Fruit fly (Drosophila melanogaster) whole organism, embryonic: ENCODE measurements around the gene toy.
A peak's percentile ranks its signal among the peaks of the same experiment; 100 is the strongest.

Experiments
- BEAF-32 ChIP-seq: fragments of 200-800 bp; sonication (Bioruptor generic); optimal IDR thresholded peaks from 3 replicates; lab custom pipeline; 2017; ENCODE audit warnings: missing biosample characterization, missing genetic modification characterization, mild to moderate bottlenecking, moderate library complexity, missing genetic modification reagents
- Bgb ChIP-seq: fragments of 200-800 bp; sonication (Bioruptor generic); IDR thresholded peaks from 2 replicates; pipeline ENCODE4 v1.3.6; 2022; ENCODE audit warnings: missing biosample characterization, missing genetic modification characterization; ENCODE audit not compliant: partially characterized antibody
- CG1024 ChIP-seq: fragments of 200-800 bp; sonication (Bioruptor generic); IDR thresholded peaks from 2 replicates; pipeline ENCODE4 v1.3.6; 2022; ENCODE audit warnings: missing biosample characterization, missing genetic modification characterization
- CG10267 ChIP-seq: fragments of 200-800 bp; sonication (Bioruptor generic); optimal IDR thresholded peaks from 2 replicates; lab custom pipeline; 2018; ENCODE audit warnings: missing biosample characterization, mild to moderate bottlenecking, missing genetic modification characterization, moderate library complexity
- CG10431 ChIP-seq: fragments of 200-800 bp; sonication (Bioruptor generic); optimal IDR thresholded peaks from 3 replicates; lab custom pipeline; 2018; ENCODE audit warnings: missing biosample characterization, mild to moderate bottlenecking, missing genetic modification characterization
- CG11723 ChIP-seq: fragments of 200-800 bp; sonication (Bioruptor generic); optimal IDR thresholded peaks from 2 replicates; lab custom pipeline; 2017; ENCODE audit warnings: missing biosample characterization, mild to moderate bottlenecking, missing genetic modification characterization
- CG12659 ChIP-seq: fragments of 200-800 bp; sonication (Bioruptor generic); optimal IDR thresholded peaks from 3 replicates; lab custom pipeline; 2017; ENCODE audit warnings: mild to moderate bottlenecking, missing biosample characterization, missing genetic modification reagents, missing genetic modification characterization
- CG12942 ChIP-seq: fragments of 200-800 bp; sonication (Bioruptor generic); optimal IDR thresholded peaks from 3 replicates; lab custom pipeline; 2016; ENCODE audit warnings: missing biosample characterization, missing genetic modification characterization
- CG13424 ChIP-seq: fragments of 200-800 bp; sonication (Bioruptor generic); optimal IDR thresholded peaks from 2 replicates; lab custom pipeline; 2019; ENCODE audit warnings: missing biosample characterization, mild to moderate bottlenecking, missing genetic modification characterization, moderate library complexity
- CG14441 ChIP-seq: fragments of 200-800 bp; sonication (Bioruptor generic); IDR thresholded peaks from 2 replicates; pipeline ENCODE4 v1.3.6; 2022; ENCODE audit warnings: missing biosample characterization, missing genetic modification characterization
- CG14710 ChIP-seq: fragments of 200-800 bp; sonication (Bioruptor generic); optimal IDR thresholded peaks from 3 replicates; lab custom pipeline; 2019; ENCODE audit warnings: missing biosample characterization, mild to moderate bottlenecking, missing genetic modification characterization, moderate library complexity
- CG15696 ChIP-seq: fragments of 200-800 bp; sonication (Bioruptor generic); optimal IDR thresholded peaks from 2 replicates; lab custom pipeline; 2019; ENCODE audit warnings: missing biosample characterization, mild to moderate bottlenecking, missing genetic modification characterization, moderate library complexity
- CG2116 ChIP-seq: fragments of 200-800 bp; sonication (Bioruptor generic); optimal IDR thresholded peaks from 3 replicates; lab custom pipeline; 2018; ENCODE audit warnings: missing biosample characterization, mild to moderate bottlenecking, missing genetic modification characterization
- CG2120 ChIP-seq: fragments of 200-800 bp; sonication (Bioruptor generic); optimal IDR thresholded peaks from 3 replicates; lab custom pipeline; 2016; ENCODE audit warnings: missing biosample characterization, missing genetic modification characterization
- CG2199 ChIP-seq: fragments of 200-800 bp; sonication (Bioruptor generic); IDR thresholded peaks from 3 replicates; pipeline ENCODE4 v1.3.6; 2022; ENCODE audit warnings: missing biosample characterization, missing genetic modification characterization
- CG30020 ChIP-seq: fragments of 200-800 bp; optimal IDR thresholded peaks from 2 replicates; lab custom pipeline; 2019; ENCODE audit warnings: missing biosample characterization, mild to moderate bottlenecking, missing genetic modification characterization, moderate library complexity
- CG31388 ChIP-seq: fragments of 200-800 bp; sonication (Bioruptor generic); optimal IDR thresholded peaks from 2 replicates; lab custom pipeline; 2016; ENCODE audit warnings: missing biosample characterization, missing genetic modification characterization
- CG33213 ChIP-seq: fragments of 200-800 bp; sonication (Bioruptor generic); optimal IDR thresholded peaks from 3 replicates; lab custom pipeline; 2016; ENCODE audit warnings: missing biosample characterization, missing genetic modification characterization
- CG33557 ChIP-seq: fragments of 200-800 bp; sonication (Bioruptor generic); optimal IDR thresholded peaks from 2 replicates; lab custom pipeline; 2019; ENCODE audit warnings: missing biosample characterization, mild to moderate bottlenecking, missing genetic modification characterization, moderate library complexity
- CG34422 ChIP-seq: fragments of 200-800 bp; sonication (Bioruptor generic); IDR thresholded peaks from 3 replicates; pipeline ENCODE4 v1.3.6; 2022; ENCODE audit warnings: missing biosample characterization, missing genetic modification characterization
- CG3995 ChIP-seq: fragments of 200-800 bp; sonication (Bioruptor generic); optimal IDR thresholded peaks from 3 replicates; lab custom pipeline; 2016; ENCODE audit warnings: missing biosample characterization, missing genetic modification characterization
- CG4617 ChIP-seq: fragments of 200-800 bp; sonication (Bioruptor generic); optimal IDR thresholded peaks from 3 replicates; lab custom pipeline; 2016; ENCODE audit warnings: missing biosample characterization, missing genetic modification characterization, borderline replicate concordance
- CG7357 ChIP-seq: fragments of 200-800 bp; sonication (Bioruptor generic); IDR thresholded peaks from 3 replicates; pipeline ENCODE4 v1.3.6; 2022; ENCODE audit warnings: missing biosample characterization, missing genetic modification characterization
- CG7987 ChIP-seq: fragments of 200-800 bp; sonication (Bioruptor generic); optimal IDR thresholded peaks from 2 replicates; lab custom pipeline; 2018; ENCODE audit warnings: missing biosample characterization, mild to moderate bottlenecking, missing genetic modification characterization, moderate library complexity
- CG8089 ChIP-seq: fragments of 200-800 bp; sonication (Bioruptor generic); optimal IDR thresholded peaks from 3 replicates; lab custom pipeline; 2016; ENCODE audit warnings: missing biosample characterization, missing genetic modification characterization
- CHES-1-like ChIP-seq: fragments of 200-800 bp; sonication (Bioruptor generic); optimal IDR thresholded peaks from 2 replicates; lab custom pipeline; 2016; ENCODE audit warnings: missing biosample characterization, missing genetic modification characterization
- D19B ChIP-seq: fragments of 200-800 bp; sonication (Bioruptor generic); optimal IDR thresholded peaks from 2 replicates; lab custom pipeline; 2017; ENCODE audit warnings: missing biosample characterization, mild to moderate bottlenecking, missing genetic modification characterization
- Ets97D ChIP-seq: fragments of 200-800 bp; sonication (Bioruptor generic); optimal IDR thresholded peaks from 3 replicates; lab custom pipeline; 2016; ENCODE audit warnings: missing biosample characterization, missing genetic modification characterization
- HmgZ ChIP-seq: fragments of 200-800 bp; sonication (Bioruptor generic); optimal IDR thresholded peaks from 2 replicates; lab custom pipeline; 2018; ENCODE audit warnings: missing biosample characterization, mild to moderate bottlenecking, missing genetic modification characterization
- Hr3 ChIP-seq: fragments of 200-800 bp; sonication (Bioruptor generic); optimal IDR thresholded peaks from 3 replicates; lab custom pipeline; 2016; ENCODE audit warnings: missing biosample characterization, missing genetic modification characterization
- Lhr ChIP-seq: fragments of 200-800 bp; sonication (Bioruptor generic); optimal IDR thresholded peaks from 3 replicates; lab custom pipeline; 2017; ENCODE audit warnings: mild to moderate bottlenecking, missing biosample characterization, missing genetic modification reagents, missing genetic modification characterization
- MESR4 ChIP-seq: fragments of 200-800 bp; sonication (Bioruptor generic); optimal IDR thresholded peaks from 2 replicates; lab custom pipeline; 2018; ENCODE audit warnings: missing biosample characterization, mild to moderate bottlenecking, missing genetic modification characterization, moderate library complexity
- Oaz ChIP-seq: fragments of 200-800 bp; sonication (Bioruptor generic); IDR thresholded peaks from 2 replicates; pipeline ENCODE4 v1.3.6; 2022; ENCODE audit warnings: missing biosample characterization, missing genetic modification characterization
- Sry-δ ChIP-seq: fragments of 200-800 bp; sonication (Bioruptor generic); optimal IDR thresholded peaks from 2 replicates; lab custom pipeline; 2016; ENCODE audit warnings: missing biosample characterization, missing genetic modification characterization
- Xbp1 ChIP-seq: fragments of 200-800 bp; sonication (Bioruptor generic); optimal IDR thresholded peaks from 3 replicates; lab custom pipeline; 2016; ENCODE audit warnings: missing biosample characterization, mild to moderate bottlenecking, missing genetic modification characterization
- YL-1 ChIP-seq: fragments of 200-800 bp; sonication (Bioruptor generic); optimal IDR thresholded peaks from 3 replicates; lab custom pipeline; 2017; ENCODE audit warnings: missing biosample characterization, mild to moderate bottlenecking, missing genetic modification characterization
- dm ChIP-seq: fragments of 200-800 bp; sonication (Bioruptor generic); optimal IDR thresholded peaks from 3 replicates; lab custom pipeline; 2016; ENCODE audit warnings: missing biosample characterization, missing genetic modification characterization
- fu2 ChIP-seq: fragments of 200-800 bp; sonication (Bioruptor generic); optimal IDR thresholded peaks from 2 replicates; lab custom pipeline; 2016; ENCODE audit warnings: missing biosample characterization, missing genetic modification characterization
- gsb-n ChIP-seq: fragments of 200-800 bp; sonication (Bioruptor generic); optimal IDR thresholded peaks from 3 replicates; lab custom pipeline; 2018; ENCODE audit warnings: missing biosample characterization, mild to moderate bottlenecking, missing genetic modification characterization
- ken ChIP-seq: fragments of 200-800 bp; sonication (Bioruptor generic); IDR thresholded peaks from 3 replicates; pipeline ENCODE4 v1.3.6; 2022; ENCODE audit warnings: missing biosample characterization, missing genetic modification characterization
- lilli ChIP-seq: fragments of 200-800 bp; sonication (Bioruptor generic); optimal IDR thresholded peaks from 3 replicates; lab custom pipeline; 2016; ENCODE audit warnings: missing biosample characterization, missing genetic modification characterization
- lola ChIP-seq, 3 experiments: fragments of >200 bp in 2 of 3; fragments of 200-800 bp in 1 of 3; sonication (Bioruptor generic) in 1 of 3; optimal IDR thresholded peaks; 2 replicates each; lab custom pipeline; 2017 to 2019; ENCODE audit warnings: missing biosample characterization in 3 of 3, missing genetic modification characterization in 3 of 3, mild to moderate bottlenecking in 1 of 3, moderate library complexity in 1 of 3
- p53 ChIP-seq: fragments of 200-800 bp; sonication (Bioruptor generic); optimal IDR thresholded peaks from 2 replicates; lab custom pipeline; 2016; ENCODE audit warnings: missing biosample characterization, missing genetic modification characterization
- pfk ChIP-seq: fragments of 200-800 bp; sonication (Bioruptor generic); optimal IDR thresholded peaks from 2 replicates; lab custom pipeline; 2018; ENCODE audit warnings: missing biosample characterization, mild to moderate bottlenecking, missing genetic modification characterization, moderate library complexity
- row ChIP-seq: fragments of 200-800 bp; sonication (Bioruptor generic); IDR thresholded peaks from 3 replicates; pipeline ENCODE4 v1.3.6; 2022; ENCODE audit warnings: missing biosample characterization, missing genetic modification characterization
- ssp ChIP-seq: fragments of 200-800 bp; sonication (Bioruptor generic); IDR thresholded peaks from 2 replicates; pipeline ENCODE4 v1.3.6; 2022; ENCODE audit warnings: missing biosample characterization, missing genetic modification characterization
- stwl ChIP-seq: fragments of 200-800 bp; sonication (Bioruptor generic); optimal IDR thresholded peaks from 3 replicates; lab custom pipeline; 2018; ENCODE audit warnings: missing biosample characterization, mild to moderate bottlenecking, missing genetic modification characterization, moderate library complexity
- tna ChIP-seq: fragments of 200-800 bp; sonication (Bioruptor generic); IDR thresholded peaks from 2 replicates; pipeline ENCODE4 v1.3.6; 2022; ENCODE audit warnings: missing biosample characterization, missing genetic modification characterization; ENCODE audit not compliant: partially characterized antibody
- trem ChIP-seq: fragments of 200-800 bp; optimal IDR thresholded peaks from 3 replicates; lab custom pipeline; 2019; ENCODE audit warnings: missing biosample characterization, mild to moderate bottlenecking, missing genetic modification characterization, moderate library complexity
- zen ChIP-seq: fragments of 200-800 bp; sonication (Bioruptor generic); optimal IDR thresholded peaks from 3 replicates; lab custom pipeline; 2018; ENCODE audit warnings: missing biosample characterization, mild to moderate bottlenecking, missing genetic modification characterization, moderate library complexity

toy gene

dm6 chr4:1051271-1051670 lies 61.7 kb downstream of the toy start (continued):
- TF ChIP-seq CG30020 (tag; lab: Kevin White, UChicago) (peak; percentile 100), CG2120 (GFP tag; lab: Kevin White, UChicago) (peak; percentile 17), gsb-n (no peak), CG1024 (GFP tag; lab: Robert Waterston, UW) (peak; percentile 99), Bgb (GFP tag; lab: Robert Waterston, UW) (peak; percentile 25; the same call in 1 of the 2 replicates), lola (GFP tag; optimal IDR thresholded peaks at IDR 0.05; lab: Kevin White, UChicago) (peak in 1 of 3 experiments; percentile 24), MESR4 (GFP tag; lab: Kevin White, UChicago) (peak; percentile 64), CG14710 (tag; lab: Kevin White, UChicago) (peak; percentile 63), CG8089 (GFP tag; lab: Kevin White, UChicago) (peak; percentile 82), p53 (GFP tag; lab: Kevin White, UChicago) (peak; percentile 60), CG11723 (GFP tag; lab: Kevin White, UChicago) (peak; percentile 99), Oaz (GFP tag; lab: Robert Waterston, UW) (no peak), ken (GFP tag; lab: Robert Waterston, UW) (no peak), CG2199 (GFP tag; lab: Robert Waterston, UW) (peak; percentile 93), Ets97D (peak; percentile 65), CG10267 (peak; percentile 16), pfk (GFP tag; lab: Kevin White, UChicago) (peak; percentile 82), ssp (GFP tag; lab: Robert Waterston, UW) (peak; percentile 97), HmgZ (tag; lab: Kevin White, UChicago) (peak; percentile 50), CG12659 (GFP tag; lab: Kevin White, UChicago) (peak; percentile 59), tna (peak; percentile 32; the same call in 1 of the 2 replicates), Xbp1 (peak; percentile 17), fu2 (peak; percentile 8), BEAF-32 (peak; percentile 65), trem (peak; percentile 28), CG4617 (GFP tag; lab: Kevin White, UChicago) (peak; percentile 74), CG15696 (tag; lab: Kevin White, UChicago) (peak; percentile 0), Sry-δ (peak; percentile 89), CG13424 (tag; lab: Kevin White, UChicago) (no peak), CHES-1-like (GFP tag; lab: Kevin White, UChicago) (peak; percentile 12), lilli (GFP tag; lab: Kevin White, UChicago) (no peak), YL-1 (GFP tag; lab: Kevin White, UChicago) (peak; percentile 37), CG12942 (GFP tag; lab: Kevin White, UChicago) (peak; percentile 22), Hr3 (GFP tag; lab: Kevin White, UChicago) (peak; percentile 18), zen (peak; percentile 33), CG7987 (GFP tag; lab: Kevin White, UChicago) (no peak), D19B (no peak), stwl (peak; percentile 52), CG10431 (peak; percentile 71), CG31388 (GFP tag; lab: Kevin White, UChicago) (no peak), CG14441 (GFP tag; lab: Robert Waterston, UW) (no peak), CG2116 (GFP tag; lab: Kevin White, UChicago) (peak; percentile 57), dm (GFP tag; lab: Kevin White, UChicago) (peak; percentile 32), CG34422 (GFP tag; lab: Robert Waterston, UW) (no peak), row (peak; percentile 83), CG33213 (GFP tag; lab: Kevin White, UChicago) (peak; percentile 32), Lhr (peak; percentile 81), CG3995 (GFP tag; lab: Kevin White, UChicago) (peak; percentile 28), CG7357 (GFP tag; lab: Robert Waterston, UW) (peak; percentile 82), CG33557 (GFP tag; lab: Kevin White, UChicago) (peak; percentile 43)
